Worm (Caenorhabditis elegans) whole organism, L1 larva: ENCODE data around the gene C04E12.2.
"Not testable (repeated sequence)": the region's sequence is repeated elsewhere in the genome, so short reads cannot be mapped to it uniquely, and the experiment has no call there.

ENCODE experiments used
- C04F5.9 ChIP-seq: sonication (generic microtip); optimal IDR thresholded peaks from 2 replicates; lab custom pipeline; 2016; ENCODE audit warnings: missing genetic modification characterization, missing compliant biosample characterization
- C16A3.4 ChIP-seq: fragments of 150-350 bp; optimal IDR thresholded peaks from 2 replicates; lab custom pipeline; 2014; ENCODE audit warnings: missing biosample characterization, missing genetic modification characterization
- C34B4.2 ChIP-seq: sonication (generic microtip); optimal IDR thresholded peaks from 2 replicates; lab custom pipeline; 2017; ENCODE audit warnings: mild to moderate bottlenecking, missing genetic modification characterization, missing compliant biosample characterization
- Y116A8C.19 ChIP-seq: sonication (generic microtip); optimal IDR thresholded peaks from 2 replicates; lab custom pipeline; 2016; ENCODE audit warnings: missing compliant biosample characterization, missing genetic modification characterization, borderline replicate concordance
- ama-1 ChIP-seq: fragments of 150-350 bp; optimal IDR thresholded peaks from 2 replicates; lab custom pipeline; 2014
- blmp-1 ChIP-seq: fragments of 150-350 bp; optimal IDR thresholded peaks from 2 replicates; lab custom pipeline; 2014; ENCODE audit warnings: missing biosample characterization, missing genetic modification characterization
- ceh-82 ChIP-seq, 3 experiments: fragments of 150-350 bp in 1 of 3; sonication (generic microtip) in 2 of 3; optimal IDR thresholded peaks; 2 replicates each; lab custom pipeline; 2014 to 2017; ENCODE audit warnings: missing biosample characterization in 3 of 3, missing genetic modification characterization in 3 of 3
- ceh-88 ChIP-seq: fragments of 200-800 bp; sonication (Bioruptor generic); IDR thresholded peaks from 2 replicates; pipeline ENCODE4 v1.3.6; 2022; ENCODE audit warnings: missing genetic modification characterization, missing compliant biosample characterization
- ceh-90 ChIP-seq: sonication (generic microtip); optimal IDR thresholded peaks from 2 replicates; lab custom pipeline; 2016; ENCODE audit warnings: missing genetic modification characterization, missing compliant biosample characterization
- dpl-1 ChIP-seq, 3 experiments: fragments of 150-350 bp in 2 of 3; sonication (generic microtip) in 1 of 3; optimal IDR thresholded peaks; 2 replicates each; lab custom pipeline; 2014 to 2017; ENCODE audit warnings: missing biosample characterization in 3 of 3, missing genetic modification characterization in 3 of 3, missing genetic modification reagents in 3 of 3
- dsc-1 ChIP-seq: sonication (generic microtip); optimal IDR thresholded peaks from 2 replicates; lab custom pipeline; 2016; ENCODE audit warnings: mild to moderate bottlenecking, missing genetic modification characterization, missing compliant biosample characterization
- efl-3 ChIP-seq: fragments of 200-800 bp; sonication (Bioruptor generic); optimal IDR thresholded peaks from 2 replicates; lab custom pipeline; 2018; ENCODE audit warnings: mild to moderate bottlenecking, missing genetic modification characterization, missing compliant biosample characterization
- fkh-8 ChIP-seq: sonication (generic microtip); optimal IDR thresholded peaks from 2 replicates; lab custom pipeline; 2016; ENCODE audit warnings: mild to moderate bottlenecking, missing genetic modification characterization, missing compliant biosample characterization
- fos-1 ChIP-seq: fragments of 150-350 bp; optimal IDR thresholded peaks from 2 replicates; lab custom pipeline; 2014; ENCODE audit warnings: missing biosample characterization, missing genetic modification characterization
- hlh-4 ChIP-seq: sonication (generic microtip); optimal IDR thresholded peaks from 2 replicates; lab custom pipeline; 2016; ENCODE audit warnings: mild to moderate bottlenecking, missing genetic modification characterization, missing compliant biosample characterization
- hpl-2 ChIP-seq: fragments of 150-350 bp; optimal IDR thresholded peaks from 2 replicates; lab custom pipeline; 2014; ENCODE audit warnings: missing biosample characterization, missing genetic modification reagents, missing genetic modification characterization
- irx-1 ChIP-seq: sonication (generic microtip); optimal IDR thresholded peaks from 2 replicates; lab custom pipeline; 2016; ENCODE audit warnings: missing genetic modification characterization, missing compliant biosample characterization
- lin-14 ChIP-seq: fragments of 200-800 bp; sonication (Bioruptor generic); optimal IDR thresholded peaks from 2 replicates; lab custom pipeline; 2018; ENCODE audit warnings: mild to moderate bottlenecking, missing genetic modification characterization, moderate library complexity, missing compliant biosample characterization
- lin-15B ChIP-seq: fragments of 150-350 bp; sonication (generic microtip); optimal IDR thresholded peaks from 3 replicates; lab custom pipeline; 2014; ENCODE audit warnings: missing biosample characterization, missing genetic modification characterization
- lir-3 ChIP-seq: sonication (generic microtip); optimal IDR thresholded peaks from 2 replicates; lab custom pipeline; 2016; ENCODE audit warnings: mild to moderate bottlenecking, missing genetic modification characterization, moderate library complexity, missing compliant biosample characterization; ENCODE audit not compliant: poor library complexity
- mab-9 ChIP-seq: fragments of 200-800 bp; sonication (Bioruptor generic); IDR thresholded peaks from 2 replicates; pipeline ENCODE4 v1.3.6; 2022; ENCODE audit warnings: missing genetic modification reagents, missing genetic modification characterization, missing compliant biosample characterization
- mep-1 ChIP-seq: fragments of 150-350 bp; optimal IDR thresholded peaks from 2 replicates; lab custom pipeline; 2014; ENCODE audit warnings: missing biosample characterization, missing genetic modification characterization
- nhr-11 ChIP-seq: fragments of 150-350 bp; optimal IDR thresholded peaks from 2 replicates; lab custom pipeline; 2014; ENCODE audit warnings: missing biosample characterization, missing genetic modification characterization
- nhr-12 ChIP-seq: sonication (generic microtip); optimal IDR thresholded peaks from 2 replicates; lab custom pipeline; 2017; ENCODE audit warnings: missing biosample characterization, missing genetic modification characterization
- nhr-19 ChIP-seq: fragments of 200-800 bp; sonication (Bioruptor generic); conservative IDR thresholded peaks from 2 replicates; pipeline ENCODE4 v1.3.6; 2022; ENCODE audit warnings: missing genetic modification characterization, missing compliant biosample characterization
- nhr-20 ChIP-seq: sonication (generic microtip); optimal IDR thresholded peaks from 2 replicates; lab custom pipeline; 2016; ENCODE audit warnings: mild to moderate bottlenecking, missing genetic modification characterization, missing compliant biosample characterization
- nhr-237 ChIP-seq: fragments of 150-350 bp; optimal IDR thresholded peaks from 2 replicates; lab custom pipeline; 2014; ENCODE audit warnings: missing biosample characterization, missing genetic modification characterization
- nhr-28 ChIP-seq: fragments of 150-350 bp; optimal IDR thresholded peaks from 2 replicates; lab custom pipeline; 2014; ENCODE audit warnings: missing biosample characterization, missing genetic modification characterization
- nhr-47 ChIP-seq: sonication (generic microtip); optimal IDR thresholded peaks from 2 replicates; lab custom pipeline; 2016; ENCODE audit warnings: mild to moderate bottlenecking, missing genetic modification characterization, moderate library complexity, missing compliant biosample characterization
- nhr-76 ChIP-seq: sonication (generic microtip); optimal IDR thresholded peaks from 2 replicates; lab custom pipeline; 2017; ENCODE audit warnings: missing biosample characterization, missing genetic modification characterization
- nhr-85 ChIP-seq: sonication (generic microtip); peaks from one replicate; lab custom pipeline; 2016; ENCODE audit warnings: missing genetic modification characterization, inconsistent platforms, missing compliant biosample characterization
- pax-3 ChIP-seq: fragments of 200-800 bp; sonication (Bioruptor generic); optimal IDR thresholded peaks from 2 replicates; lab custom pipeline; 2018; ENCODE audit warnings: mild to moderate bottlenecking, missing genetic modification characterization, moderate library complexity, missing compliant biosample characterization
- rnt-1 ChIP-seq: sonication (generic microtip); optimal IDR thresholded peaks from 2 replicates; lab custom pipeline; 2016; ENCODE audit warnings: mild to moderate bottlenecking, missing genetic modification characterization, moderate library complexity, missing compliant biosample characterization
- snpc-4 ChIP-seq: fragments of 150-350 bp; optimal IDR thresholded peaks from 2 replicates; lab custom pipeline; 2014; ENCODE audit warnings: missing biosample characterization, missing genetic modification characterization
- sox-4 ChIP-seq: sonication (generic microtip); optimal IDR thresholded peaks from 2 replicates; lab custom pipeline; 2016; ENCODE audit warnings: missing genetic modification characterization, missing compliant biosample characterization
- sup-37 ChIP-seq: fragments of 200-800 bp; sonication (Bioruptor generic); optimal IDR thresholded peaks from 2 replicates; lab custom pipeline; 2018; ENCODE audit warnings: mild to moderate bottlenecking, missing genetic modification characterization, missing compliant biosample characterization
- swsn-7 ChIP-seq: sonication (generic microtip); optimal IDR thresholded peaks from 2 replicates; lab custom pipeline; 2016; ENCODE audit warnings: missing genetic modification characterization, missing compliant biosample characterization
- unc-30 ChIP-seq: sonication (generic microtip); optimal IDR thresholded peaks from 2 replicates; lab custom pipeline; 2017; ENCODE audit warnings: missing biosample characterization, missing genetic modification characterization
- unc-86 ChIP-seq: sonication (generic microtip); optimal IDR thresholded peaks from 2 replicates; lab custom pipeline; 2016; ENCODE audit warnings: missing genetic modification characterization, missing compliant biosample characterization
- xbp-1 ChIP-seq: sonication (generic microtip); optimal IDR thresholded peaks from 2 replicates; lab custom pipeline; 2016; ENCODE audit warnings: missing genetic modification characterization, missing compliant biosample characterization
- ztf-4 ChIP-seq: fragments of 150-350 bp; optimal IDR thresholded peaks from 2 replicates; lab custom pipeline; 2014; ENCODE audit warnings: missing biosample characterization, missing genetic modification characterization

C04E12.2 gene

DNA sequence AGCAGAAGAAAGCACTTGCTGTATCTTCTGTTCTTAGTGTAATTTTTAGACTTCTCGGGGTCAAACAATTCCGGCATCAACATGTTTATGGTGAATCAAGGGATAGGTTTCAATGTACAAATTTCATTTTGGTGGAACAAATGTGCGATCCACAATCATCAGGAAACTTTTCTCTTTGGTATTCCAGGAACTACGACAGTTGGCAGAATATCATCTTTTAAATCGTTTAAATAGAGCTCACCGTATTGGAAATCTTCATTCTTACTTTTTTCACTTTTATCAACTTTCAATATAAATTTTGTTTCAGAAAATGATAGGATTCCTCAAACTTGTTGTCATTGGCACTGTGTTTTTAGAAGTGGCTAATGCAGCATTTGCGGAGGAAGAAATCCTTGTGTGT, 28.9 kb downstream of the C04E12.2 start, which contains the start of gene T20D4.12:
Gene T20D4.12, plus strand, starts transcription at position 301 of the 400 bp plus-strand sequence.
- not testable (repeated sequence) for TF ChIP-seq Y116A8C.19 (tag; lab: Kevin White, UChicago); nhr-47 (tag; lab: Kevin White, UChicago); nhr-237

DNA sequence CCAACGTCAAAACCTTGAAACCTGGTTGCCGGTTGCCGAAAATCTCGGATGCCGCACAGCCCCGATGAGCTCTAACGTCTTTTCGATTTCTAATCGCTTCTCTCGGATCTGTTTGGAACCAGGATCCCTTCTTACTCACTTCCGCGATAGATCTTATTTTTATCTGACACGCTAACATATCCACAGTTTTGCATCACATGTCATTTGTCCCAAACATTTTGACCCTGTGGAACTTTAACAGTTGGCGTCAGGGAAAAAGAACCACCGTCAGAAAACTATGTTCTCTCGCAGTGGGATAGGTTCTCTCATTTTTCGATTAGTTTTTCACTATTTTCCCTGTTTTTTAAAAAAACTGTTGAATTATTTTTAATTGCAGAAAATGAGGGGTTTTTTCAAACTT, 30.4 kb downstream of the C04E12.2 start, which contains the start of gene T20D4.11:
Gene T20D4.11, plus strand, starts transcription at position 377 of the 400 bp plus-strand sequence.
- TF ChIP-seq lin-15B (tag; lab: Kevin White, UChicago) (no peak), fkh-8 (tag; lab: Kevin White, UChicago) (no peak), Y116A8C.19 (tag; lab: Kevin White, UChicago) (no peak), ceh-88 (GFP tag; lab: Robert Waterston, UW) (no peak), nhr-76 (no peak), unc-30 (tag; lab: Kevin White, UChicago) (no peak), xbp-1 (tag; lab: Kevin White, UChicago) (no peak)

DNA sequence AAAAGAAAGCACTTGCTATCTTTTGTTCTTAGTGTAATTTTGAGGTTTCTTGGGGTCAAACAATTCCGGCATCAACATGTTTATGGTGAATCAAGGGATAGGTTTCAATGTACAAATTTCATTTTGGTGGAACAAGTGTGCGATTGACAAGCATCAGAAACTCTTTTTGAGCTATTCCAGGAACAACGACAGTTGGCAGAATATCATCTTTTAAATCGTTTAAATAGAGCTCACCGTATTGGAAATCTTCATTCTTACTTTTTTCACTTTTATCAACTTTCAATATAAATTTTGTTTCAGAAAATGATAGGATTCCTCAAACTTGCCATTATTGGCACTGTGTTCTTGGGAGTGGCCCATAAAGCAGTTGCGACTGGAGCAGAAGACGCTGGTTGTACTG, 32.1 kb downstream of the C04E12.2 start, which contains the start of gene T20D4.10:
Gene T20D4.10, plus strand, starts transcription at position 301 of the 400 bp plus-strand sequence.
- not testable (repeated sequence) for TF ChIP-seq C34B4.2; ceh-90 (tag; lab: Kevin White, UChicago); ama-1 (lab: Kevin White, UChicago)

ce11 chrV:3408602-3409001, 40.7 kb downstream of the C04E12.2 start, which contains the start of gene T20D4.7:
Gene T20D4.7, plus strand, starts transcription at chrV:3408902.
- no peak for TF ChIP-seq lir-3 (tag; lab: Kevin White, UChicago)
- no peak for TF ChIP-seq lin-14 (GFP tag; lab: Kevin White, UChicago)
- TF ChIP-seq sup-37, result no peak
- no peak for TF ChIP-seq nhr-237
- no peak for TF ChIP-seq lin-15B (tag; lab: Kevin White, UChicago)
- no peak for TF ChIP-seq snpc-4 (tag; lab: Kevin White, UChicago)
- no peak for TF ChIP-seq pax-3 (tag; lab: Kevin White, UChicago)
- no peak for TF ChIP-seq fkh-8 (tag; lab: Kevin White, UChicago)
- no peak for TF ChIP-seq dpl-1 (GFP tag; optimal IDR thresholded peaks at IDR 0.05; lab: Kevin White, UChicago)
- TF ChIP-seq C16A3.4 (tag; lab: Kevin White, UChicago), result no peak
- no peak for TF ChIP-seq hlh-4 (tag; lab: Kevin White, UChicago)
- no peak for TF ChIP-seq ztf-4 (tag; lab: Kevin White, UChicago)
- TF ChIP-seq hpl-2 (GFP tag; lab: Kevin White, UChicago), result no peak
- TF ChIP-seq mab-9, result no peak

- TF ChIP-seq nhr-11 (tag; lab: Kevin White, UChicago) (no peak), dsc-1 (peak; percentile 14)
Measured at ce11 chrV:3409498-3409897, 41.6 kb downstream of the C04E12.2 start.

DNA sequence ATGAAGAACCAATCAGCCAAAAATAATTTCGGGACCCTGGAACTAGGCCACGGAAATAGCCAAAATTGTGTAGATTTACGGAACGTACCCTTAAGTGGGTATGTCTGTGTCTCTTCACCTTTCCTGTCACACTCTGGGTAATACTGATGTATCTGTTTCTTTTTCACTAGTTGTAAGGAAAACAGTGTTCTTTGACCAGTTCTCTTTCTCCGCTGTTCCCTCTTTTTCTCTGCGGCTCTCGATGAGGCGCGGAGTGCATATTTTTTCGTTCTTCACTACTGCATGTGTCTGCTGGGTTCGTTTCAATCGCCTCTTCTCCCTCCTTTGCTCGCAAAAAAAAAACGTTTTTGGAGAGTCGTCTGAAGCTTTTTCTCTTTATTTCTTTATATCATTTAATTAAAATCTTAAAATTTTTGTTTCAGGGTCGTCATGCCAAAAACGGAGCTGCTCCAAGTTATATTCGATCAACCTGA, 42.3 kb downstream of the C04E12.2 start, which contains the start of gene arrd-22:
Gene arrd-22, plus strand, starts transcription at position 423 of the 473 bp plus-strand sequence.
- TF ChIP-seq nhr-19 (GFP tag; lab: Robert Waterston, UW) (peak; percentile 8; the same call in 1 of the 2 replicates), nhr-28 (tag; lab: Kevin White, UChicago) (no peak), Y116A8C.19 (tag; lab: Kevin White, UChicago) (no peak), swsn-7 (no peak), mep-1 (tag; lab: Kevin White, UChicago) (peak; percentile 38), blmp-1 (tag; lab: Kevin White, UChicago) (peak; percentile 38), fos-1 (no peak), nhr-20 (tag; lab: Kevin White, UChicago) (peak; percentile 26), irx-1 (tag; lab: Kevin White, UChicago) (no peak), rnt-1 (tag; lab: Kevin White, UChicago) (peak; percentile 30), nhr-85 (peak; percentile 86), efl-3 (no peak), sox-4 (tag; lab: Kevin White, UChicago) (no peak), nhr-12 (tag; lab: Kevin White, UChicago) (no peak), nhr-76 (no peak), ceh-82 (tag; optimal IDR thresholded peaks at IDR 0.05; lab: Kevin White, UChicago) (peak in 1 of 3 experiments; percentile 30), ztf-4 (tag; lab: Kevin White, UChicago) (no peak), unc-86 (tag; lab: Kevin White, UChicago) (no peak), lin-14 (GFP tag; lab: Kevin White, UChicago) (peak; percentile 84), C04F5.9 (tag; lab: Kevin White, UChicago) (no peak), fkh-8 (tag; lab: Kevin White, UChicago) (no peak)
